Worm (Caenorhabditis elegans) whole organism, L3 larva: ENCODE measurements around the gene R02D5.4.

Source experiments
- R02D3.7 ChIP-seq: fragments of 150-350 bp; optimal IDR thresholded peaks from 2 replicates; lab custom pipeline; 2014; ENCODE audit warnings: missing biosample characterization, missing genetic modification characterization
- ama-1 ChIP-seq: fragments of 150-350 bp; optimal IDR thresholded peaks from 2 replicates; lab custom pipeline; 2018
- ceh-16 ChIP-seq: sonication (generic microtip); optimal IDR thresholded peaks from 2 replicates; lab custom pipeline; 2017; ENCODE audit warnings: missing biosample characterization, missing genetic modification characterization
- ceh-9 ChIP-seq: sonication (generic microtip); optimal IDR thresholded peaks from 2 replicates; lab custom pipeline; 2018; ENCODE audit warnings: missing biosample characterization, missing genetic modification characterization
- egl-27 ChIP-seq: sonication (generic microtip); optimal IDR thresholded peaks from 4 replicates; lab custom pipeline; 2017; ENCODE audit warnings: missing biosample characterization, missing genetic modification reagents, missing genetic modification characterization
- egl-5 ChIP-seq: fragments of 150-350 bp; optimal IDR thresholded peaks from 2 replicates; lab custom pipeline; 2017; ENCODE audit warnings: missing biosample characterization, missing genetic modification reagents, missing genetic modification characterization, inconsistent platforms
- elt-3 ChIP-seq, 3 experiments: fragments of 150-350 bp in 1 of 3; sonication (generic microtip) in 2 of 3; optimal IDR thresholded peaks; 2 replicates in 2 of 3; 4 replicates in 1 of 3; lab custom pipeline; 2014 to 2017; ENCODE audit warnings: missing biosample characterization in 3 of 3, missing genetic modification characterization in 3 of 3
- eor-1 ChIP-seq, 2 experiments: fragments of 150-350 bp; optimal IDR thresholded peaks; 2 replicates each; lab custom pipeline; 2014 to 2018; ENCODE audit warnings: missing biosample characterization in 2 of 2, missing genetic modification characterization in 2 of 2
- fkh-2 ChIP-seq: fragments of 150-350 bp; optimal IDR thresholded peaks from 2 replicates; lab custom pipeline; 2014; ENCODE audit warnings: missing biosample characterization, missing genetic modification reagents, missing genetic modification characterization
- fos-1 ChIP-seq: fragments of 150-350 bp; optimal IDR thresholded peaks from 2 replicates; lab custom pipeline; 2014; ENCODE audit warnings: missing biosample characterization, missing genetic modification characterization
- hmg-11 ChIP-seq: sonication (generic microtip); optimal IDR thresholded peaks from 2 replicates; lab custom pipeline; 2016; ENCODE audit warnings: missing genetic modification characterization, missing compliant biosample characterization
- lin-15B ChIP-seq: fragments of 150-350 bp; optimal IDR thresholded peaks from 2 replicates; lab custom pipeline; 2014; ENCODE audit warnings: missing biosample characterization, missing genetic modification characterization
- lin-39 ChIP-seq: fragments of 150-350 bp; optimal IDR thresholded peaks from 2 replicates; lab custom pipeline; 2018; ENCODE audit warnings: missing biosample characterization, missing genetic modification reagents, missing genetic modification characterization
- lsy-12 ChIP-seq: sonication (generic microtip); optimal IDR thresholded peaks from 2 replicates; lab custom pipeline; 2016; ENCODE audit warnings: mild to moderate bottlenecking, missing genetic modification characterization, missing compliant biosample characterization
- mdl-1 ChIP-seq: fragments of 150-350 bp; optimal IDR thresholded peaks from 2 replicates; lab custom pipeline; 2014; ENCODE audit warnings: missing biosample characterization, missing genetic modification characterization
- mml-1 ChIP-seq: fragments of 150-350 bp; sonication (generic microtip); optimal IDR thresholded peaks from 3 replicates; lab custom pipeline; 2014; ENCODE audit warnings: missing biosample characterization, missing genetic modification characterization
- nfya-1 ChIP-seq: sonication (generic microtip); optimal IDR thresholded peaks from 2 replicates; lab custom pipeline; 2017; ENCODE audit warnings: missing genetic modification characterization, mild to moderate bottlenecking, missing compliant biosample characterization, antibody characterized with exemption, moderate library complexity; ENCODE audit not compliant: insufficient read depth
- nhr-12 ChIP-seq: fragments of 150-350 bp; optimal IDR thresholded peaks from 2 replicates; lab custom pipeline; 2014; ENCODE audit warnings: missing biosample characterization, missing genetic modification characterization
- nhr-237 ChIP-seq: fragments of 150-350 bp; optimal IDR thresholded peaks from 2 replicates; lab custom pipeline; 2014; ENCODE audit warnings: missing biosample characterization, missing genetic modification characterization
- nhr-25 ChIP-seq: sonication (generic microtip); optimal IDR thresholded peaks from 2 replicates; lab custom pipeline; 2017; ENCODE audit warnings: missing biosample characterization, missing genetic modification characterization
- nhr-28 ChIP-seq: fragments of 150-350 bp; optimal IDR thresholded peaks from 2 replicates; lab custom pipeline; 2014; ENCODE audit warnings: missing biosample characterization, missing genetic modification characterization
- nhr-43 ChIP-seq: sonication (generic microtip); optimal IDR thresholded peaks from 2 replicates; lab custom pipeline; 2016; ENCODE audit warnings: mild to moderate bottlenecking, missing genetic modification characterization, missing compliant biosample characterization; ENCODE audit not compliant: poor library complexity, severe bottlenecking
- nhr-76 ChIP-seq: fragments of 150-350 bp; sonication (generic microtip); optimal IDR thresholded peaks from 5 replicates; lab custom pipeline; 2014; ENCODE audit warnings: missing biosample characterization, missing genetic modification characterization
- nhr-77 ChIP-seq: fragments of 150-350 bp; optimal IDR thresholded peaks from 2 replicates; lab custom pipeline; 2014; ENCODE audit warnings: missing biosample characterization, missing genetic modification characterization
- pqm-1 ChIP-seq: fragments of 150-350 bp; optimal IDR thresholded peaks from 2 replicates; lab custom pipeline; 2017; ENCODE audit warnings: missing biosample characterization, missing genetic modification characterization, inconsistent platforms
- sea-2 ChIP-seq: fragments of 150-350 bp; sonication (generic microtip); optimal IDR thresholded peaks from 4 replicates; lab custom pipeline; 2014; ENCODE audit warnings: missing biosample characterization, missing genetic modification reagents, missing genetic modification characterization
- skn-1 ChIP-seq: fragments of 150-350 bp; optimal IDR thresholded peaks from 2 replicates; lab custom pipeline; 2014; ENCODE audit warnings: missing biosample characterization, missing genetic modification characterization
- tbx-2 ChIP-seq: sonication (generic microtip); optimal IDR thresholded peaks from 2 replicates; lab custom pipeline; 2016; ENCODE audit warnings: mild to moderate bottlenecking, missing genetic modification characterization, missing compliant biosample characterization
- unc-39 ChIP-seq: sonication (generic microtip); optimal IDR thresholded peaks from 4 replicates; lab custom pipeline; 2017; ENCODE audit warnings: missing biosample characterization, missing genetic modification characterization
- unc-62 ChIP-seq: fragments of 150-350 bp; sonication (generic microtip); optimal IDR thresholded peaks from 4 replicates; lab custom pipeline; 2014; ENCODE audit warnings: missing biosample characterization, missing genetic modification reagents, missing genetic modification characterization
- ztf-11 ChIP-seq: fragments of 150-350 bp; optimal IDR thresholded peaks from 2 replicates; lab custom pipeline; 2014; ENCODE audit warnings: missing biosample characterization, missing genetic modification characterization
- ztf-4 ChIP-seq: fragments of 150-350 bp; optimal IDR thresholded peaks from 2 replicates; lab custom pipeline; 2014; ENCODE audit warnings: missing biosample characterization, missing genetic modification characterization

The R02D5.4 gene

DNA sequence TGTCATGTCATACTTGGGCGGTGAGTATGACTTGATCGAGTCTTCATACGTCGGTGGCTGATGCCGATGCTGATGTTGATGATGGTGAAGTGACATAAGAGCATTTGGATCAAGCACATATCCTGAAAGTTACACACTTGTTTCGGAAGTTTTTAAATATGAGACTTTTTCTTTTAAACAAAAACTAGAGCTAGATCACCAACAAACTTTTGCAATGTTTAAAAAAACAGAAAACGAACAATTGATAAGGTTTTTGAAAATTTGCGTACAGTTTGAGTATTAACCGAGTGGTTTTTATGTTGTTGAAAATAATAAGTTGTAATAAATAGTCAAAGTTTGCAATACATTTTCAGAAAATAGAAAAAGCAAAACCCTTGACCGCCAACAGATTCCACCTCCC lies at the start of gene R02D5.4:
TSS of gene R02D5.4 (minus strand) at position 101 of the 400 bp plus-strand sequence.
- TF ChIP-seq ztf-11, result no peak
- no peak for TF ChIP-seq nhr-28 (tag; lab: Kevin White, UChicago)
- no peak for TF ChIP-seq ceh-16
- TF ChIP-seq unc-39 (tag; lab: Kevin White, UChicago), result no peak
- no peak for TF ChIP-seq skn-1 (tag; lab: Kevin White, UChicago)
- no peak for TF ChIP-seq tbx-2 (tag; lab: Kevin White, UChicago)
- TF ChIP-seq nhr-25 (tag; lab: Kevin White, UChicago), result no peak
- TF ChIP-seq nhr-237, result no peak
- no peak for TF ChIP-seq nhr-77 (tag; lab: Kevin White, UChicago)
- no peak for TF ChIP-seq fos-1 (tag; lab: Kevin White, UChicago)

DNA sequence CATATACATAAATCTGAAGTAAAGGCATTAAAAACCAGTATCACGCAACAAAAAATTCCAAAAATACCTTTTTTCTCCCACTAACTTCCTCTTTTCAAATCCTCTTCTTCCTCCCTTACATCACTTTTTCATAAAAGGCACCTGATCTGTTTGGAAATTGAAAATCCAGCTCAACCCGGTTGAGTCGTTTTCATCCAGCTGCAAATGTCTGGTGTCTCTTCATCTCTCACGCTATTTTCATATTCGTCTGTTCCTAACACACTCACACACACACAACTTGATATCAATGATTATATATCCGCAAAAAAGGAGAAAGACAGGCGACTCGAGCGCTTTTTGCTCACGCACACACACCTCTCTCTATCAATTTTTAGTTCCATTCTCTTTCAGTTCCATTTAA lies 47.9 kb upstream of the R02D5.4 start:
- TF ChIP-seq mdl-1 (tag; lab: Kevin White, UChicago) (no peak), skn-1 (tag; lab: Kevin White, UChicago) (no peak), ama-1 (no peak), lin-39 (tag; lab: Kevin White, UChicago) (no peak), nhr-25 (tag; lab: Kevin White, UChicago) (no peak), ceh-9 (no peak), ztf-4 (tag; lab: Kevin White, UChicago) (no peak), egl-27 (tag; lab: Kevin White, UChicago) (no peak), unc-62 (GFP tag; lab: Kevin White, UChicago) (no peak), pqm-1 (no peak), ceh-16 (no peak), nhr-43 (tag; lab: Kevin White, UChicago) (no peak), tbx-2 (tag; lab: Kevin White, UChicago) (no peak), egl-5 (tag; lab: Kevin White, UChicago) (no peak), nfya-1 (no peak), lin-15B (tag; lab: Kevin White, UChicago) (no peak), sea-2 (GFP tag; lab: Kevin White, UChicago) (no peak), eor-1 (tag; optimal IDR thresholded peaks at IDR 0.05; lab: Kevin White, UChicago) (no peak), nhr-12 (tag; lab: Kevin White, UChicago) (no peak), lsy-12 (tag; lab: Kevin White, UChicago) (no peak)

DNA sequence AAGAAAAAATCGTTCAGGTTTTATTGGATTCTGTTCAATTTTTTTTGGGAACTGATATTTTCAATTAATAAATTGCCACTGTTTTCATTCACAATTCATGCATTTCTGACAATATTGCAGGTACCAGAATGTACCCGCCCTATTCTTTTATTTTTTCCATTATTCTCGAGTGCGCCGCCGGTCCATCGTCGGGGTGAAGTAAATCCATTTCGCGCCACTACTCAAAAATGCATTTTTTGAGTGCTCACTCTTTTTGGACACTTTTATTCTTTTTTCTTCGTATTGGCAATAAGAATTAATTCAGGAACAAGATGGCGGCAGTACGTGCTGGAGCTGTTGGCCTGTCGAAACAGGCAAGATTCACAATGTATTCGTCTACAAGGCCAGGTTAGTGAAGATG lies 46.3 kb upstream of the R02D5.4 start, which contains the start of gene kcnl-4:
TSS of gene kcnl-4 (plus strand) at position 301 of the 400 bp plus-strand sequence.
- TF ChIP-seq ztf-11 (no peak), nhr-76 (tag; lab: Kevin White, UChicago) (no peak)

DNA sequence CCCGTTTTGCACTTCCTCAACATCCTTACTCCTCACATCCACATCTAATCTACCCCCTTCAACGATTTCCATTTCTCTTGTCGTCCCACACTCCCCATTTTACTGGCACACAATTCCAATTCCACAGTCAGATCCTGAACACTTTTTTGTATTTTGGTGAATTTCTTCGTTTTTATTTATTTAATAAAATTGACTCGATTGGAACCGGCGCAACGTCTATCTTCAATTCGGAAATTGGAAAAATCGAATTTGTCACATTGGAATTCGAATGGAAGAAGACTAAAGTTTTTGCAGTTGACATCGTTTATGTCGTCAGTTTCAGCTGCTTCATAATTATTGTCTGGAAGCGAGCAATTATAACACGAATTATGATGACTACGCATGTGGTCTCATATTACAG lies 42.7 kb upstream of the R02D5.4 start:
- TF ChIP-seq ama-1 (no peak), fos-1 (tag; lab: Kevin White, UChicago) (no peak), R02D3.7 (tag; lab: Kevin White, UChicago) (no peak), pqm-1 (no peak), nhr-25 (tag; lab: Kevin White, UChicago) (no peak), nhr-43 (tag; lab: Kevin White, UChicago) (no peak), egl-27 (tag; lab: Kevin White, UChicago) (no peak), eor-1 (tag; optimal IDR thresholded peaks at IDR 0.05; lab: Kevin White, UChicago) (no peak), fkh-2 (tag; lab: Kevin White, UChicago) (no peak), nhr-28 (tag; lab: Kevin White, UChicago) (no peak), tbx-2 (tag; lab: Kevin White, UChicago) (no peak), unc-39 (tag; lab: Kevin White, UChicago) (no peak), elt-3 (tag; optimal IDR thresholded peaks at IDR 0.05; lab: Kevin White, UChicago) (no peak), egl-5 (tag; lab: Kevin White, UChicago) (no peak)
- TF ChIP-seq, all 47 proteins: peak for 0

DNA sequence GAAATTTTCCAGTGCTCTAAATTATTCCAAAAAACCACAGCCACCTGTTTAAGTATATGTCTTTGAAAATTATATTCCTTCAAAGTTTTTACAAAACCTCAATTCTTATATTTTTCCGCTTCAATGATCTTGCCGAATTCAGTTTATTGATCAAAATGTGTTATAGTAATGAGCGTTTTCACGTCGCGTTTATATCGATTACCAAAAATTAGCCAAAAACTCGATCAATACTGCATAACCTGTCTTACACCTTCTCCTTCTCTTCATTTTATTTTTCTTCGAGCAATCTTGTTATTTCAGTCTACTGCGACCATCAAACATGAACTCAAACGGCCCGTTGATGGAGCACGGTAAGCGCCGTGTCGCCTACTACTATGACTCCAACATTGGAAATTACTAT lies 40.6 kb upstream of the R02D5.4 start, which contains the start of gene hda-1:
TSS of gene hda-1 (plus strand) at position 301 of the 400 bp plus-strand sequence.
- TF ChIP-seq hmg-11 (tag; lab: Kevin White, UChicago) (no peak), nhr-28 (tag; lab: Kevin White, UChicago) (no peak), mml-1 (tag; lab: Kevin White, UChicago) (no peak)
- TF ChIP-seq, all 47 proteins: peak for 0
